Fruit fly (Drosophila melanogaster) whole organism, embryonic: ENCODE data around the gene CG7156.

ENCODE experiments used
- Antp ChIP-seq: fragments of 200-800 bp; sonication (Bioruptor generic); optimal IDR thresholded peaks from 3 replicates; lab custom pipeline; 2016; ENCODE audit warnings: missing biosample characterization, missing genetic modification characterization
- Blimp-1 ChIP-seq: fragments of 200-800 bp; sonication (Bioruptor generic); optimal IDR thresholded peaks from 3 replicates; lab custom pipeline; 2018; ENCODE audit warnings: missing biosample characterization, missing genetic modification characterization, mild to moderate bottlenecking, moderate library complexity, missing genetic modification reagents
- CG10959 ChIP-seq: fragments of 200-800 bp; sonication (Bioruptor generic); IDR thresholded peaks from 2 replicates; pipeline ENCODE4 v1.3.6; 2022; ENCODE audit warnings: missing biosample characterization, missing genetic modification characterization
- CG11696 ChIP-seq: fragments of 200-800 bp; sonication (Bioruptor generic); IDR thresholded peaks from 2 replicates; pipeline ENCODE4 v1.3.6; 2022; ENCODE audit warnings: missing biosample characterization, missing genetic modification characterization
- CG12236 ChIP-seq: fragments of 200-800 bp; sonication (Bioruptor generic); optimal IDR thresholded peaks from 2 replicates; lab custom pipeline; 2016; ENCODE audit warnings: missing biosample characterization, missing genetic modification characterization
- CG13123 ChIP-seq: fragments of 200-800 bp; sonication (Bioruptor generic); optimal IDR thresholded peaks from 2 replicates; lab custom pipeline; 2016; ENCODE audit warnings: missing biosample characterization, missing genetic modification characterization
- CG14441 ChIP-seq: fragments of 200-800 bp; sonication (Bioruptor generic); IDR thresholded peaks from 2 replicates; pipeline ENCODE4 v1.3.6; 2022; ENCODE audit warnings: missing biosample characterization, missing genetic modification characterization
- CG14710 ChIP-seq: fragments of 200-800 bp; sonication (Bioruptor generic); optimal IDR thresholded peaks from 3 replicates; lab custom pipeline; 2019; ENCODE audit warnings: missing biosample characterization, mild to moderate bottlenecking, missing genetic modification characterization, moderate library complexity
- CG1647 ChIP-seq: fragments of 200-800 bp; sonication (Bioruptor generic); optimal IDR thresholded peaks from 3 replicates; lab custom pipeline; 2016; ENCODE audit warnings: missing biosample characterization, missing genetic modification characterization
- CG17802 ChIP-seq: fragments of 200-800 bp; sonication (Bioruptor generic); optimal IDR thresholded peaks from 2 replicates; lab custom pipeline; 2018; ENCODE audit warnings: missing biosample characterization, mild to moderate bottlenecking, missing genetic modification characterization, moderate library complexity
- CG18476 ChIP-seq: fragments of 200-800 bp; sonication (Bioruptor generic); optimal IDR thresholded peaks from 2 replicates; lab custom pipeline; 2016; ENCODE audit warnings: missing biosample characterization, mild to moderate bottlenecking, missing genetic modification characterization
- CG3281 ChIP-seq: fragments of 200-800 bp; sonication (Bioruptor generic); optimal IDR thresholded peaks from 3 replicates; lab custom pipeline; 2017; ENCODE audit warnings: missing biosample characterization, mild to moderate bottlenecking, missing genetic modification characterization
- CG3407 ChIP-seq: fragments of 200-800 bp; sonication (Bioruptor generic); optimal IDR thresholded peaks from 2 replicates; lab custom pipeline; 2018; ENCODE audit warnings: missing biosample characterization, mild to moderate bottlenecking, missing genetic modification characterization
- CG5953 ChIP-seq: fragments of 200-800 bp; sonication (Bioruptor generic); IDR thresholded peaks from 2 replicates; pipeline ENCODE4 v1.3.6; 2022; ENCODE audit warnings: missing biosample characterization, missing genetic modification characterization
- CG8089 ChIP-seq: fragments of 200-800 bp; sonication (Bioruptor generic); optimal IDR thresholded peaks from 3 replicates; lab custom pipeline; 2016; ENCODE audit warnings: missing biosample characterization, missing genetic modification characterization
- CG9609 ChIP-seq: fragments of 200-800 bp; sonication (Bioruptor generic); optimal IDR thresholded peaks from 3 replicates; lab custom pipeline; 2016; ENCODE audit warnings: missing biosample characterization, missing genetic modification characterization
- CG9932 ChIP-seq: fragments of 200-800 bp; sonication (Bioruptor generic); IDR thresholded peaks from 2 replicates; pipeline ENCODE4 v1.3.6; 2022; ENCODE audit warnings: missing biosample characterization, missing genetic modification characterization
- Chrac-16 ChIP-seq: fragments of 200-800 bp; sonication (Bioruptor generic); optimal IDR thresholded peaks from 3 replicates; lab custom pipeline; 2016; ENCODE audit warnings: missing biosample characterization, missing genetic modification characterization
- Dbx ChIP-seq: fragments of 200-800 bp; sonication (Bioruptor generic); IDR thresholded peaks from 3 replicates; pipeline ENCODE4 v1.3.6; 2022; ENCODE audit warnings: missing biosample characterization, missing genetic modification characterization
- Dp ChIP-seq: fragments of 200-800 bp; sonication (Bioruptor generic); optimal IDR thresholded peaks from 2 replicates; lab custom pipeline; 2018; ENCODE audit warnings: missing biosample characterization, mild to moderate bottlenecking, missing genetic modification characterization, moderate library complexity
- Fer2 ChIP-seq: fragments of 200-800 bp; sonication (Bioruptor generic); optimal IDR thresholded peaks from 2 replicates; lab custom pipeline; 2018; ENCODE audit warnings: missing biosample characterization, mild to moderate bottlenecking, missing genetic modification characterization, moderate library complexity
- HLH54F ChIP-seq: fragments of 200-800 bp; sonication (Bioruptor generic); optimal IDR thresholded peaks from 3 replicates; lab custom pipeline; 2016; ENCODE audit warnings: missing biosample characterization, missing genetic modification characterization
- Hmr ChIP-seq: fragments of 200-800 bp; sonication (Bioruptor generic); optimal IDR thresholded peaks from 3 replicates; lab custom pipeline; 2017; ENCODE audit warnings: mild to moderate bottlenecking, missing biosample characterization, missing genetic modification reagents, missing genetic modification characterization
- Hsf ChIP-seq: fragments of 200-800 bp; sonication (Bioruptor generic); optimal IDR thresholded peaks from 3 replicates; lab custom pipeline; 2016; ENCODE audit warnings: missing biosample characterization, missing genetic modification characterization
- MBD-R2 ChIP-seq: fragments of 200-800 bp; sonication (Bioruptor generic); IDR thresholded peaks from 2 replicates; pipeline ENCODE4 v1.3.6; 2022; ENCODE audit warnings: missing biosample characterization, missing genetic modification characterization
- MTF-1 ChIP-seq: fragments of 200-800 bp; sonication (Bioruptor generic); optimal IDR thresholded peaks from 2 replicates; lab custom pipeline; 2018; ENCODE audit warnings: missing biosample characterization, mild to moderate bottlenecking, missing genetic modification characterization, borderline replicate concordance
- NC2β ChIP-seq: fragments of 200-800 bp; sonication (Bioruptor generic); optimal IDR thresholded peaks from 2 replicates; lab custom pipeline; 2016; ENCODE audit warnings: missing biosample characterization, missing genetic modification characterization
- NK7.1 ChIP-seq: fragments of 200-800 bp; sonication (Bioruptor generic); optimal IDR thresholded peaks from 3 replicates; lab custom pipeline; 2016; ENCODE audit warnings: missing biosample characterization, missing genetic modification characterization
- Neu2 ChIP-seq: fragments of 200-800 bp; sonication (Bioruptor generic); optimal IDR thresholded peaks from 3 replicates; lab custom pipeline; 2016; ENCODE audit warnings: missing biosample characterization, missing genetic modification characterization, borderline replicate concordance
- Pdp1 ChIP-seq, 2 experiments: fragments of 200-800 bp; sonication (Bioruptor generic); optimal IDR thresholded peaks; 3 replicates each; lab custom pipeline; 2016; ENCODE audit warnings: missing biosample characterization in 2 of 2, missing genetic modification characterization in 2 of 2, mild to moderate bottlenecking in 1 of 2, moderate library complexity in 1 of 2
- Spps ChIP-seq: fragments of 200-800 bp; sonication (Bioruptor generic); optimal IDR thresholded peaks from 2 replicates; lab custom pipeline; 2018; ENCODE audit warnings: missing biosample characterization, mild to moderate bottlenecking, missing genetic modification characterization
- TFAM ChIP-seq: fragments of 200-800 bp; sonication (Bioruptor generic); optimal IDR thresholded peaks from 2 replicates; lab custom pipeline; 2017; ENCODE audit warnings: missing biosample characterization, missing genetic modification characterization, inconsistent platforms
- YL-1 ChIP-seq: fragments of 200-800 bp; sonication (Bioruptor generic); optimal IDR thresholded peaks from 3 replicates; lab custom pipeline; 2017; ENCODE audit warnings: missing biosample characterization, mild to moderate bottlenecking, missing genetic modification characterization
- ci ChIP-seq: fragments of 200-800 bp; sonication (Bioruptor generic); IDR thresholded peaks from 3 replicates; pipeline ENCODE4 v1.3.6; 2022; ENCODE audit warnings: missing biosample characterization, missing genetic modification characterization
- dpn ChIP-seq, 2 experiments: fragments of 200-800 bp; sonication (Bioruptor generic); optimal IDR thresholded peaks; 3 replicates each; lab custom pipeline; 2016; ENCODE audit warnings: missing biosample characterization in 2 of 2, missing genetic modification characterization in 2 of 2
- emc ChIP-seq: fragments of 200-800 bp; sonication (Bioruptor generic); optimal IDR thresholded peaks from 2 replicates; lab custom pipeline; 2016; ENCODE audit warnings: missing biosample characterization, missing genetic modification characterization
- hkb ChIP-seq, 2 experiments: fragments of 200-800 bp in 1 of 2; fragments of >200 bp in 1 of 2; sonication (Bioruptor generic) in 1 of 2; IDR thresholded peaks in 1 of 2; optimal IDR thresholded peaks in 1 of 2; 2 replicates each; pipeline versions ENCODE4 v1.3.6 to Lab custom; 2017 to 2022; ENCODE audit warnings: missing biosample characterization in 1 of 2, missing genetic modification characterization in 1 of 2
- lilli ChIP-seq: fragments of 200-800 bp; sonication (Bioruptor generic); optimal IDR thresholded peaks from 3 replicates; lab custom pipeline; 2016; ENCODE audit warnings: missing biosample characterization, missing genetic modification characterization
- lmd ChIP-seq: fragments of 200-800 bp; sonication (Bioruptor generic); IDR thresholded peaks from 2 replicates; pipeline ENCODE4 v1.3.6; 2022; ENCODE audit warnings: missing biosample characterization, missing genetic modification characterization
- lola ChIP-seq, 3 experiments: fragments of >200 bp in 2 of 3; fragments of 200-800 bp in 1 of 3; sonication (Bioruptor generic) in 1 of 3; optimal IDR thresholded peaks; 2 replicates each; lab custom pipeline; 2017 to 2019; ENCODE audit warnings: missing biosample characterization in 3 of 3, missing genetic modification characterization in 3 of 3, mild to moderate bottlenecking in 1 of 3, moderate library complexity in 1 of 3
- luna ChIP-seq: fragments of 200-800 bp; sonication (Bioruptor generic); optimal IDR thresholded peaks from 2 replicates; lab custom pipeline; 2016; ENCODE audit warnings: missing biosample characterization, missing genetic modification characterization
- nmo ChIP-seq: fragments of 200-800 bp; sonication (Bioruptor generic); optimal IDR thresholded peaks from 2 replicates; lab custom pipeline; 2018; ENCODE audit warnings: missing biosample characterization, mild to moderate bottlenecking, missing genetic modification characterization, moderate library complexity
- schlank ChIP-seq: fragments of 200-800 bp; sonication (Bioruptor generic); optimal IDR thresholded peaks from 2 replicates; lab custom pipeline; 2018; ENCODE audit warnings: missing biosample characterization, mild to moderate bottlenecking, missing genetic modification characterization
- shn ChIP-seq: fragments of 200-800 bp; sonication (Bioruptor generic); optimal IDR thresholded peaks from 3 replicates; lab custom pipeline; 2016; ENCODE audit warnings: missing biosample characterization, missing genetic modification characterization
- stc ChIP-seq: fragments of 200-800 bp; sonication (Bioruptor generic); IDR thresholded peaks from 2 replicates; pipeline ENCODE4 v1.3.6; 2022; ENCODE audit warnings: missing biosample characterization, missing genetic modification characterization
- tap ChIP-seq: fragments of 200-800 bp; optimal IDR thresholded peaks from 3 replicates; lab custom pipeline; 2019; ENCODE audit warnings: missing biosample characterization, mild to moderate bottlenecking, missing genetic modification characterization, moderate library complexity
- tin ChIP-seq: fragments of 200-800 bp; sonication (Bioruptor generic); optimal IDR thresholded peaks from 3 replicates; lab custom pipeline; 2016; ENCODE audit warnings: missing biosample characterization, missing genetic modification characterization
- tup ChIP-seq: fragments of 200-800 bp; sonication (Bioruptor generic); optimal IDR thresholded peaks from 2 replicates; lab custom pipeline; 2016; ENCODE audit warnings: missing biosample characterization, mild to moderate bottlenecking, missing genetic modification characterization, moderate library complexity
- z ChIP-seq: fragments of 200-800 bp; sonication (Bioruptor generic); IDR thresholded peaks from 3 replicates; pipeline ENCODE4 v1.3.6; 2022; ENCODE audit warnings: missing biosample characterization, missing genetic modification characterization
- zfh1 ChIP-seq: fragments of 200-800 bp; sonication (Bioruptor generic); IDR thresholded peaks from 3 replicates; pipeline ENCODE4 v1.3.6; 2022; ENCODE audit warnings: missing biosample characterization, missing genetic modification characterization

The CG7156 gene

dm6 chr3R:18243718-18244170 is 1.8 kb upstream of the CG7156 start (continued):
- TF ChIP-seq MBD-R2 (GFP tag; lab: Robert Waterston, UW) (peak; percentile 37; the same call in 1 of the 2 replicates), schlank (tag; lab: Kevin White, UChicago) (peak; percentile 3), Pdp1 (GFP tag; optimal IDR thresholded peaks at IDR 0.05; lab: Kevin White, UChicago) (peak in 1 of 2 experiments; percentile 15), hkb (optimal IDR thresholded peaks at IDR 0.05; lab: Kevin White, UChicago) (no peak), hkb (GFP tag; IDR thresholded peaks at IDR 0.05; lab: Robert Waterston, UW) (no peak), Chrac-16 (GFP tag; lab: Kevin White, UChicago) (peak; percentile 25), CG10959 (GFP tag; lab: Robert Waterston, UW) (no peak), Spps (tag; lab: Kevin White, UChicago) (no peak), CG13123 (GFP tag; lab: Kevin White, UChicago) (no peak), Antp (GFP tag; lab: Kevin White, UChicago) (peak; percentile 24), CG11696 (no peak), z (no peak; the same call in 2 of the 3 replicates), luna (no peak), zfh1 (GFP tag; lab: Robert Waterston, UW) (no peak; the same call in 2 of the 3 replicates), stc (GFP tag; lab: Robert Waterston, UW) (no peak), Neu2 (GFP tag; lab: Kevin White, UChicago) (no peak), ci (peak; percentile 18; the same call in 1 of the 3 replicates), Dbx (GFP tag; lab: Robert Waterston, UW) (peak; percentile 49; the same call in 1 of the 3 replicates), shn (GFP tag; lab: Kevin White, UChicago) (no peak), emc (GFP tag; lab: Kevin White, UChicago) (no peak), CG9609 (no peak), dpn (GFP tag; optimal IDR thresholded peaks at IDR 0.05; lab: Kevin White, UChicago) (no peak), Hsf (GFP tag; lab: Kevin White, UChicago) (no peak), Dp (GFP tag; lab: Kevin White, UChicago) (no peak), CG3281 (GFP tag; lab: Kevin White, UChicago) (peak; percentile 8), CG1647 (no peak), NK7.1 (GFP tag; lab: Kevin White, UChicago) (no peak), MTF-1 (GFP tag; lab: Kevin White, UChicago) (peak; percentile 0), lola (GFP tag; optimal IDR thresholded peaks at IDR 0.05; lab: Kevin White, UChicago) (no peak), nmo (GFP tag; lab: Kevin White, UChicago) (no peak), tin (no peak), CG9932 (GFP tag; lab: Robert Waterston, UW) (0 out of 2 replicates have a peak, but pooled peaks have one; percentile 6), CG14710 (tag; lab: Kevin White, UChicago) (no peak), CG17802 (tag; lab: Kevin White, UChicago) (no peak), NC2β (no peak), HLH54F (GFP tag; lab: Kevin White, UChicago) (no peak), tup (GFP tag; lab: Kevin White, UChicago) (peak; percentile 1), CG18476 (GFP tag; lab: Kevin White, UChicago) (no peak), YL-1 (GFP tag; lab: Kevin White, UChicago) (no peak), CG3407 (GFP tag; lab: Kevin White, UChicago) (no peak), Hmr (GFP tag; lab: Kevin White, UChicago) (no peak), CG8089 (GFP tag; lab: Kevin White, UChicago) (no peak), tap (tag; lab: Kevin White, UChicago) (no peak), CG5953 (GFP tag; lab: Robert Waterston, UW) (no peak), CG12236 (GFP tag; lab: Kevin White, UChicago) (no peak), lilli (GFP tag; lab: Kevin White, UChicago) (peak; percentile 35), Blimp-1 (GFP tag; lab: Kevin White, UChicago) (no peak), lmd (0 out of 2 replicates have a peak, but pooled peaks have one; percentile 8), Fer2 (no peak), TFAM (GFP tag; lab: Kevin White, UChicago) (no peak), CG14441 (0 out of 2 replicates have a peak, but pooled peaks have one; percentile 30)
